Fruit fly (Drosophila melanogaster) whole organism, wandering third instar larva: Measurements from ENCODE around the gene CG13404.
A peak's percentile ranks its signal among the peaks of the same experiment; 100 is the strongest.

ENCODE experiments used
- CG32264 ChIP-seq: fragments of 200-800 bp; sonication (Bioruptor generic); optimal IDR thresholded peaks from 2 replicates; lab custom pipeline; 2016; ENCODE audit warnings: missing biosample characterization, missing genetic modification characterization
- CG9705 ChIP-seq: fragments of 200-800 bp; sonication (Bioruptor generic); optimal IDR thresholded peaks from 2 replicates; lab custom pipeline; 2018; ENCODE audit warnings: missing biosample characterization, mild to moderate bottlenecking, missing genetic modification characterization
- CrebA ChIP-seq: fragments of 200-800 bp; sonication (Bioruptor generic); optimal IDR thresholded peaks from 2 replicates; lab custom pipeline; 2016; ENCODE audit warnings: missing biosample characterization, mild to moderate bottlenecking, missing genetic modification characterization, borderline replicate concordance
- Dfd ChIP-seq: fragments of >200 bp; optimal IDR thresholded peaks from 2 replicates; lab custom pipeline; 2017; ENCODE audit warnings: missing biosample characterization, missing genetic modification characterization
- Dif ChIP-seq: fragments of 200-275, 200-300 bp; sonication (Bioruptor generic); optimal IDR thresholded peaks from 2 replicates; lab custom pipeline; 2018; ENCODE audit warnings: missing biosample characterization, missing genetic modification characterization; ENCODE audit not compliant: partially characterized antibody
- GATAd ChIP-seq: sonication (Bioruptor generic); optimal IDR thresholded peaks from 2 replicates; lab custom pipeline; 2016; ENCODE audit warnings: missing biosample characterization, missing genetic modification characterization
- HLH106 ChIP-seq: fragments of 200-800 bp; optimal IDR thresholded peaks from 3 replicates; lab custom pipeline; 2019; ENCODE audit warnings: missing biosample characterization, mild to moderate bottlenecking, missing genetic modification characterization, moderate library complexity
- Hnf4 ChIP-seq: fragments of 200-800 bp; sonication (Bioruptor generic); optimal IDR thresholded peaks from 2 replicates; lab custom pipeline; 2016; ENCODE audit warnings: missing biosample characterization, mild to moderate bottlenecking, missing genetic modification characterization
- Hr78 ChIP-seq: fragments of >200 bp; optimal IDR thresholded peaks from 2 replicates; lab custom pipeline; 2017; ENCODE audit warnings: missing biosample characterization, missing genetic modification characterization
- Jra ChIP-seq: sonication (Bioruptor generic); optimal IDR thresholded peaks from 2 replicates; lab custom pipeline; 2016; ENCODE audit warnings: missing biosample characterization, missing genetic modification characterization
- Mio ChIP-seq: sonication (Bioruptor generic); optimal IDR thresholded peaks from 2 replicates; lab custom pipeline; 2016; ENCODE audit warnings: missing biosample characterization, missing genetic modification characterization
- Myc ChIP-seq: fragments of >200 bp; optimal IDR thresholded peaks from 2 replicates; lab custom pipeline; 2017
- N ChIP-seq: fragments of >200 bp; optimal IDR thresholded peaks from 2 replicates; lab custom pipeline; 2018; ENCODE audit warnings: missing biosample characterization, missing external identifiers, missing genetic modification characterization
- Rel ChIP-seq, 2 experiments: fragments of 200-800 bp; sonication (Bioruptor generic) in 1 of 2; optimal IDR thresholded peaks; 2 replicates in 1 of 2; 3 replicates in 1 of 2; lab custom pipeline; 2016 to 2019; ENCODE audit warnings: mild to moderate bottlenecking in 2 of 2, missing biosample characterization in 2 of 2, missing genetic modification characterization in 2 of 2, moderate library complexity in 1 of 2
- Sp1 ChIP-seq: fragments of 200-800 bp; sonication (Bioruptor generic); optimal IDR thresholded peaks from 3 replicates; lab custom pipeline; 2019; ENCODE audit warnings: missing biosample characterization, mild to moderate bottlenecking, missing genetic modification characterization, moderate library complexity
- brk ChIP-seq: fragments of 200-800 bp; sonication (Bioruptor generic); optimal IDR thresholded peaks from 2 replicates; lab custom pipeline; 2016; ENCODE audit warnings: missing biosample characterization, mild to moderate bottlenecking, missing genetic modification characterization
- dl ChIP-seq, 2 experiments: fragments of 175-275, 200-275 bp in 1 of 2; fragments of 200-275 bp in 1 of 2; sonication (Bioruptor generic); optimal IDR thresholded peaks; lab custom pipeline; 2018; ENCODE audit warnings: mild to moderate bottlenecking in 2 of 2, missing biosample characterization in 2 of 2, missing genetic modification characterization in 2 of 2, moderate library complexity in 2 of 2; ENCODE audit not compliant: partially characterized antibody in 2 of 2, insufficient read depth in 1 of 2
- dmrt93B ChIP-seq: fragments of 200-800 bp; sonication (Bioruptor generic); optimal IDR thresholded peaks from 2 replicates; lab custom pipeline; 2018; ENCODE audit warnings: missing biosample characterization, mild to moderate bottlenecking, missing genetic modification characterization
- dsf ChIP-seq: sonication (Bioruptor generic); optimal IDR thresholded peaks from 2 replicates; lab custom pipeline; 2016; ENCODE audit warnings: missing biosample characterization, missing genetic modification characterization, borderline replicate concordance
- foxo ChIP-seq, 2 experiments: fragments of 200-800 bp; sonication (Bioruptor generic); optimal IDR thresholded peaks; 2 replicates in 1 of 2; 3 replicates in 1 of 2; lab custom pipeline; 2016 to 2017; ENCODE audit warnings: missing biosample characterization in 2 of 2, missing genetic modification characterization in 2 of 2
- fru ChIP-seq: fragments of 200-800 bp; sonication (Bioruptor generic); optimal IDR thresholded peaks from 3 replicates; lab custom pipeline; 2016; ENCODE audit warnings: missing biosample characterization, mild to moderate bottlenecking, missing genetic modification characterization
- h ChIP-seq: fragments of 200-800 bp; sonication (Bioruptor generic); optimal IDR thresholded peaks from 3 replicates; lab custom pipeline; 2016; ENCODE audit warnings: missing biosample characterization, mild to moderate bottlenecking, missing genetic modification characterization
- lola ChIP-seq: fragments of >200 bp; optimal IDR thresholded peaks from 2 replicates; lab custom pipeline; 2017; ENCODE audit warnings: missing biosample characterization, missing genetic modification characterization
- pan ChIP-seq: fragments of >200 bp; optimal IDR thresholded peaks from 2 replicates; lab custom pipeline; 2017
- psq ChIP-seq: fragments of 200-800 bp; sonication (Bioruptor generic); optimal IDR thresholded peaks from 3 replicates; lab custom pipeline; 2017; ENCODE audit warnings: missing biosample characterization, mild to moderate bottlenecking, missing genetic modification characterization, moderate library complexity
- rgr ChIP-seq: fragments of 200-800 bp; sonication (Bioruptor generic); optimal IDR thresholded peaks from 3 replicates; lab custom pipeline; 2016; ENCODE audit warnings: missing biosample characterization, mild to moderate bottlenecking, missing genetic modification characterization
- sage ChIP-seq: fragments of 200-800 bp; sonication (Bioruptor generic); optimal IDR thresholded peaks from 2 replicates; lab custom pipeline; 2016; ENCODE audit warnings: missing biosample characterization, mild to moderate bottlenecking, missing genetic modification characterization
- sv ChIP-seq: fragments of 200-800 bp; sonication (Bioruptor generic); optimal IDR thresholded peaks from 3 replicates; lab custom pipeline; 2016; ENCODE audit warnings: missing biosample characterization, missing genetic modification characterization
- tai ChIP-seq: sonication (Bioruptor generic); optimal IDR thresholded peaks from 2 replicates; lab custom pipeline; 2016; ENCODE audit warnings: missing biosample characterization, missing genetic modification characterization
- usp ChIP-seq: fragments of >200 bp; optimal IDR thresholded peaks from 2 replicates; lab custom pipeline; 2017; ENCODE audit warnings: missing biosample characterization, missing genetic modification characterization

The CG13404 gene

dm6 chrX:14237873-14238394 is 28.1 kb downstream of the CG13404 start, which contains the start of the genes Fbxl4 and Dus2 (continued):
- TF ChIP-seq Myc (lab: Kevin White, UChicago): peak; percentile 46
- TF ChIP-seq foxo (GFP tag; optimal IDR thresholded peaks at IDR 0.05; lab: Kevin White, UChicago): peak in 1 of 2 experiments; percentile 94
- TF ChIP-seq h: peak; percentile 89

- TF ChIP-seq tai (GFP tag; lab: Kevin White, UChicago) (no peak), lola (no peak), fru (GFP tag; lab: Kevin White, UChicago) (no peak), rgr (GFP tag; lab: Kevin White, UChicago) (no peak), usp (no peak), sage (GFP tag; lab: Kevin White, UChicago) (no peak), HLH106 (no peak), Dif (no peak), dmrt93B (GFP tag; lab: Kevin White, UChicago) (no peak), dl (GFP tag; optimal IDR thresholded peaks at IDR 0.05; lab: Kevin White, UChicago; ENCODE audit: insufficient read depth in 1 of 2, partially characterized antibody in 2 of 2) (no peak), foxo (GFP tag; optimal IDR thresholded peaks at IDR 0.05; lab: Kevin White, UChicago) (no peak), CG32264 (GFP tag; lab: Kevin White, UChicago) (no peak), CG9705 (GFP tag; lab: Kevin White, UChicago) (no peak), Mio (GFP tag; lab: Kevin White, UChicago) (no peak), psq (GFP tag; lab: Kevin White, UChicago) (no peak), Myc (lab: Kevin White, UChicago) (no peak)
Measured at dm6 chrX:14234468-14234867, 31.6 kb downstream of the CG13404 start.

- TF ChIP-seq foxo (GFP tag; optimal IDR thresholded peaks at IDR 0.05; lab: Kevin White, UChicago) (peak in 1 of 2 experiments; percentile 44), pan (lab: Kevin White, UChicago) (no peak), Hr78 (GFP tag; lab: Kevin White, UChicago) (no peak), tai (GFP tag; lab: Kevin White, UChicago) (no peak), N (GFP tag; lab: Kevin White, UChicago) (no peak), CG9705 (GFP tag; lab: Kevin White, UChicago) (peak; percentile 21), GATAd (GFP tag; lab: Kevin White, UChicago) (peak; percentile 6), Rel (GFP tag; optimal IDR thresholded peaks at IDR 0.05; lab: Kevin White, UChicago) (no peak), Rel (tag; optimal IDR thresholded peaks at IDR 0.05; lab: Kevin White, UChicago) (peak; percentile 86), Sp1 (GFP tag; lab: Kevin White, UChicago) (peak; percentile 33), psq (GFP tag; lab: Kevin White, UChicago) (peak; percentile 22), HLH106 (peak; percentile 58), dsf (GFP tag; lab: Kevin White, UChicago) (no peak), rgr (GFP tag; lab: Kevin White, UChicago) (peak; percentile 12), h (no peak), Jra (GFP tag; lab: Kevin White, UChicago) (no peak)
- TF ChIP-seq, all 38 proteins: peak for 8
Measured at dm6 chrX:14233843-14234337, 32.2 kb downstream of the CG13404 start, which contains the start of gene CG42271. CG42271 (minus strand) TSS chrX:14234066.

- no peak for TF ChIP-seq Myc (lab: Kevin White, UChicago)
- TF ChIP-seq rgr (GFP tag; lab: Kevin White, UChicago): no peak
- no peak for TF ChIP-seq sage (GFP tag; lab: Kevin White, UChicago)
- TF ChIP-seq HLH106: no peak
- TF ChIP-seq Dif: no peak
- TF ChIP-seq usp: no peak
- no peak for TF ChIP-seq Rel (GFP tag; optimal IDR thresholded peaks at IDR 0.05; lab: Kevin White, UChicago)
- no peak for TF ChIP-seq Rel (tag; optimal IDR thresholded peaks at IDR 0.05; lab: Kevin White, UChicago)
- no peak for TF ChIP-seq sv (GFP tag; lab: Kevin White, UChicago)
- no peak for TF ChIP-seq lola
- no peak for TF ChIP-seq N (GFP tag; lab: Kevin White, UChicago)
- TF ChIP-seq Sp1 (GFP tag; lab: Kevin White, UChicago): no peak
- TF ChIP-seq Hr78 (GFP tag; lab: Kevin White, UChicago): no peak
- TF ChIP-seq Dfd (GFP tag; lab: Kevin White, UChicago): no peak
- TF ChIP-seq Hnf4 (GFP tag; lab: Kevin White, UChicago): no peak
- no peak for TF ChIP-seq brk (GFP tag; lab: Kevin White, UChicago)
- TF ChIP-seq CrebA (GFP tag; lab: Kevin White, UChicago): no peak
- no peak for TF ChIP-seq CG32264 (GFP tag; lab: Kevin White, UChicago)
Measured at dm6 chrX:14227043-14227442, 39.0 kb downstream of the CG13404 start.
